Worm (Caenorhabditis elegans): Measurements from ENCODE around the gene mmaa-1.

- no peak for TF ChIP-seq flt-1 (GFP tag; IDR thresholded peaks at IDR 0.05)
- no peak for TF ChIP-seq med-1 (GFP tag; optimal IDR thresholded peaks at IDR 0.05; ENCODE audit: insufficient read depth)
- no peak for TF ChIP-seq ztf-29 (GFP tag; IDR thresholded peaks at IDR 0.05)
- TF ChIP-seq cog-1 (tag; optimal IDR thresholded peaks at IDR 0.05) = no peak
Observed at ce11 chrII:7139064-7139463, 38.1 kb upstream of the mmaa-1 start.

Measured in whole organism, midembryonic.